Fruit fly (Drosophila melanogaster) whole organism: ENCODE results near the gene Aasdh.

Source experiments
- CG8478 ChIP-seq: fragments of >200 bp; optimal IDR thresholded peaks from 2 replicates; lab custom pipeline; 2018; ENCODE audit warnings: inconsistent platforms
- Dll ChIP-seq: fragments of >200 bp; optimal IDR thresholded peaks from 2 replicates; lab custom pipeline; 2017
- EcR ChIP-seq, 2 experiments: fragments of >200 bp; optimal IDR thresholded peaks; 2 replicates each; lab custom pipeline; 2017; ENCODE audit warnings: missing biosample characterization in 2 of 2, missing genetic modification characterization in 2 of 2, missing genetic modification reagents in 2 of 2
- pan ChIP-seq: fragments of >200 bp; optimal IDR thresholded peaks from 2 replicates; lab custom pipeline; 2017
- psq ChIP-seq: fragments of >200 bp; optimal IDR thresholded peaks from 2 replicates; lab custom pipeline; 2017
- usp ChIP-seq: fragments of >200 bp; optimal IDR thresholded peaks from 2 replicates; lab custom pipeline; 2017; ENCODE audit warnings: missing biosample characterization, missing genetic modification characterization, mixed read lengths

Aasdh gene

DNA sequence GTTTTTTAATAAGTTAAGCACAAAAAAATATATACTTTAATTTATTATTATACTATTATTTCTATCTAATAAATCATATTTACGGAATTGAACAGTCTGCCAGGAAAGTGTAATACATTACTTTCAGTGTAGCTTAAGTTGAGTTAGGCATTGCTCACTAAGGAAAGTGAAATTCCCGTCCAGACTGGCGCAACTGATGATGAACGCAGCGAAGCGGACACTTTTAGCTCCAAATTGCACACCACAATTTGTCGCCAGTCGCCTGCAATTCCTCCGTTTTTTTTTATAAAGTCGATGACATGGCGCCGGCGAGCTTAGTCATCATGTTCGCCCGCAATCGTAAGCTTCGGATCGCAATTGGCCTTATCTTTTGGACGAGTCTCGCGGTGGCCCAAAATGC lies 50.7 kb downstream of the Aasdh start, which contains the start of gene CG13386:
TSS of gene CG13386 (plus strand) at position 301 of the 400 bp plus-strand sequence.
- TF ChIP-seq psq (lab: Kevin White, UChicago) (no peak), CG8478 (no peak), EcR (GFP tag; optimal IDR thresholded peaks at IDR 0.05; lab: Kevin White, UChicago) (no peak), Dll (no peak), usp (GFP tag; lab: Kevin White, UChicago) (no peak), pan (lab: Kevin White, UChicago) (no peak)

DNA sequence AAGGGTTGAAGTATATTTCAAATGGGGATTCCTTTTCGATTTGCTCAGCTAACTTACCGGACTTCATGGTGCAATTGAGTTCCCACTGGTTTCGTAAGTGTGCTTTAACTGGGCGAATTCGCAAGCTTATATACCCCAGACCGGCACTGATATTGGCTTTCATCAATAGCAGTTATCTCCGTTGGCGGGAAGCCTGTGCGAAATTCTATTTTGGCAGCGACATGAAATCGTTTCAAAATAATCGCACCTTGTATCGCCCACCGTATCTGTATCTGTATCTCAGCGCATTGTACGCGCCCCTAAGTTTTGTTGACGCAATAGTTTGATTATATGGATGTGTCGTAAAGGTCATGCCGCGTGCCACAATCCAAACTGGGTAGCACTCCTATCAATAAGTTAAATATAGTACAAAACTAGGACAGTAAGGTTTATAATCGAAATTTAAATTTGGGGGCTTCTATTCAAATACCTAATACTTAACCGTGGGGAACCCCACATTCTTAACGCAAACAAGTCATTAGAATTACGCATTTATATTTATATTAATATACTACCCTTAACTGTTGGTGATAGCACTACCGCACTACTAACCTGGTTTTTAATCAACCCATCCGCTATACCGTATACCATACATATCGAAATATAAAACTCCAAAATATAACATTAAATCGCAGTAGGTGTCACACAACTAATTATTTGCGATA lies 53.2 kb downstream of the Aasdh start, which contains the start of the genes Peritrophin-15a and CG13385:
TSS of gene Peritrophin-15a (minus strand) at position 101 of the 704 bp plus-strand sequence.
TSS of gene CG13385 (plus strand) at position 654 of the 704 bp plus-strand sequence.
- no peak for TF ChIP-seq Dll
- TF ChIP-seq CG8478 = no peak
- TF ChIP-seq EcR (GFP tag; optimal IDR thresholded peaks at IDR 0.05; lab: Kevin White, UChicago) = no peak
- TF ChIP-seq usp (GFP tag; lab: Kevin White, UChicago) = no peak
- TF ChIP-seq pan (lab: Kevin White, UChicago) = no peak
- TF ChIP-seq psq (lab: Kevin White, UChicago) = no peak
